Worm (Caenorhabditis elegans) whole organism, early embryonic: Measurements from ENCODE around the gene ugt-65.

Source experiments
- B0310.2 ChIP-seq: sonication (generic microtip); optimal IDR thresholded peaks from 2 replicates; lab custom pipeline; 2016; ENCODE audit warnings: mild to moderate bottlenecking, missing genetic modification characterization, missing compliant biosample characterization
- F13C5.2 ChIP-seq: sonication (generic microtip); optimal IDR thresholded peaks from 2 replicates; lab custom pipeline; 2017; ENCODE audit warnings: mild to moderate bottlenecking, missing genetic modification characterization, inconsistent platforms, missing compliant biosample characterization
- aly-1 ChIP-seq: sonication (generic microtip); optimal IDR thresholded peaks from 2 replicates; lab custom pipeline; 2016; ENCODE audit warnings: missing genetic modification characterization, missing compliant biosample characterization
- ama-1 ChIP-seq: fragments of 150-350 bp; optimal IDR thresholded peaks from 2 replicates; lab custom pipeline; 2014
- ceh-13 ChIP-seq: fragments of 200-800 bp; sonication (Bioruptor generic); optimal IDR thresholded peaks from 2 replicates; lab custom pipeline; 2018; ENCODE audit warnings: mild to moderate bottlenecking, missing genetic modification characterization, missing compliant biosample characterization
- ceh-36 ChIP-seq: sonication (generic microtip); optimal IDR thresholded peaks from 2 replicates; lab custom pipeline; 2016; ENCODE audit warnings: missing genetic modification characterization, inconsistent platforms, missing compliant biosample characterization
- ets-7 ChIP-seq: sonication (generic microtip); optimal IDR thresholded peaks from 2 replicates; lab custom pipeline; 2016; ENCODE audit warnings: missing genotype, missing genetic modification characterization, missing compliant biosample characterization
- flt-1 ChIP-seq: fragments of 200-800 bp; sonication (Bioruptor generic); IDR thresholded peaks from 2 replicates; pipeline ENCODE4 v1.3.6; 2022; ENCODE audit warnings: missing genetic modification characterization, missing compliant biosample characterization
- hmbx-1 ChIP-seq: sonication (generic microtip); optimal IDR thresholded peaks from 2 replicates; lab custom pipeline; 2016; ENCODE audit warnings: mild to moderate bottlenecking, missing genetic modification characterization, missing compliant biosample characterization
- hmg-4 ChIP-seq: fragments of 200-800 bp; sonication (Bioruptor generic); optimal IDR thresholded peaks from 2 replicates; lab custom pipeline; 2018; ENCODE audit warnings: mild to moderate bottlenecking, missing genetic modification characterization, missing compliant biosample characterization
- hnd-1 ChIP-seq: sonication (generic microtip); optimal IDR thresholded peaks from 2 replicates; lab custom pipeline; 2016; ENCODE audit warnings: missing genetic modification characterization, missing compliant biosample characterization
- pes-1 ChIP-seq: fragments of 200-800 bp; sonication (Bioruptor generic); IDR thresholded peaks from 2 replicates; pipeline ENCODE4 v1.3.6; 2022; ENCODE audit warnings: missing genetic modification reagents, missing genetic modification characterization, missing compliant biosample characterization
- scrt-1 ChIP-seq: fragments of 200-800 bp; sonication (Bioruptor generic); IDR thresholded peaks from 2 replicates; pipeline ENCODE4 v1.3.6; 2022; ENCODE audit warnings: missing genetic modification characterization, missing compliant biosample characterization
- sea-1 ChIP-seq: fragments of 200-800 bp; sonication (Bioruptor generic); conservative IDR thresholded peaks from 2 replicates; pipeline ENCODE4 v1.3.6; 2022; ENCODE audit warnings: missing genetic modification characterization, missing compliant biosample characterization
- tbx-11 ChIP-seq: fragments of 200-800 bp; sonication (Bioruptor generic); IDR thresholded peaks from 2 replicates; pipeline ENCODE4 v1.3.6; 2022; ENCODE audit warnings: missing genetic modification characterization, missing compliant biosample characterization
- tbx-37 ChIP-seq: fragments of 200-800 bp; sonication (Bioruptor generic); conservative IDR thresholded peaks from 2 replicates; pipeline ENCODE4 v1.3.6; 2022; ENCODE audit warnings: missing genetic modification reagents, missing genetic modification characterization, missing compliant biosample characterization
- tra-4 ChIP-seq: sonication (generic microtip); optimal IDR thresholded peaks from 2 replicates; lab custom pipeline; 2017; ENCODE audit warnings: missing genetic modification characterization, missing compliant biosample characterization

Gene ugt-65

DNA sequence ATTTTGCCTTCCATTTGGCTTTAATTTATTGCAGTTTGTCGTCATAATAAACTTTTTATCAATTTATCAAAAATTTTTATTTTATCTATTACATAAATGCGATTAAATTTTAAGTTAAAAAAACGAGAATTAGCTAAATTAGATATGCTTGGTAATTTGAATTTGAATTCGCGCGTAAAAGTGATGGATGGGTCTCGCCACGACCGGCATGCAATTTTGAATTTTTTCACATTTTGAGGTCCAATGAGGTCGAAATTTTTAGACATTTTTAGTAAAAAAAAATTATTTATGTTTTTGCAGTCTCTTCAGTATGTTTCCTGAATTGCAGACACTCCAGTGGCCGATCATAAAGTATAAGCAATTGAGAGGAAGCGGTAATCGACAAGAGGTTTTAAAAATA is 11.9 kb upstream of the ugt-65 start, which contains the start of gene dsb-1:
dsb-1 (plus strand) TSS at position 301 of the 400 bp plus-strand sequence.
- TF ChIP-seq tra-4 (tag; lab: Kevin White, UChicago) (no peak), scrt-1 (GFP tag; lab: Robert Waterston, UW) (no peak), ceh-13 (GFP tag; lab: Kevin White, UChicago) (no peak), tbx-37 (GFP tag; lab: Robert Waterston, UW) (no peak), hnd-1 (no peak), hmbx-1 (tag; lab: Kevin White, UChicago) (no peak)

- TF ChIP-seq tbx-11 (GFP tag; lab: Robert Waterston, UW) (no peak), flt-1 (GFP tag; lab: Robert Waterston, UW) (no peak), scrt-1 (GFP tag; lab: Robert Waterston, UW) (no peak), sea-1 (GFP tag; lab: Robert Waterston, UW) (no peak), ceh-36 (tag; lab: Kevin White, UChicago) (no peak)
Measured at ce11 chrIV:12410167-12410566, 10.3 kb upstream of the ugt-65 start, which contains the start of gene acl-13. acl-13 (plus strand) TSS chrIV:12410467.

DNA sequence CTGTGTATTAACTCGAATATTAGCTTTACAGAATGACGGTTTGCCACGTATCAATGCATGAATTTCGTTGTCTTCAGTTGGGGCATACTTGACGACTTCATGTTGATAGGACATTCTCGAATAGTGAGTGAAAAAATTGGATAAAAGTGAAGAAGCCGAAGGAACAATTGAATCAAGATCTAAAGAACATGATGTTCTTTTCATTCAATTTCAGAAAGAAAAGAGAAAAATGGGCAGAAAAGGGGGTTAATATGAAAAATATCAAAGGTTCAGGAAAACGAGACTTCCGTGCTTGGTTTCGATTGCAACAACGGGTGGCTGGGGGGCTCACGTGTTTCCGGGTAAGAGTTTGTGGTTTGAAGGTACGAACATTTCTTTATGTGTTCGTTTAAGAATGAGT is 5.9 kb upstream of the ugt-65 start:
- TF ChIP-seq tbx-37 (GFP tag; lab: Robert Waterston, UW): no peak
- no peak for TF ChIP-seq sea-1 (GFP tag; lab: Robert Waterston, UW)
- no peak for TF ChIP-seq flt-1 (GFP tag; lab: Robert Waterston, UW)
- no peak for TF ChIP-seq tra-4 (tag; lab: Kevin White, UChicago)
- no peak for TF ChIP-seq ceh-36 (tag; lab: Kevin White, UChicago)
- TF ChIP-seq hnd-1: no peak
- no peak for TF ChIP-seq ama-1
- no peak for TF ChIP-seq B0310.2 (tag; lab: Kevin White, UChicago)
- TF ChIP-seq pes-1: no peak
- TF ChIP-seq tbx-11 (GFP tag; lab: Robert Waterston, UW): no peak
- TF ChIP-seq ceh-13 (GFP tag; lab: Kevin White, UChicago): no peak
- TF ChIP-seq aly-1: no peak
- no peak for TF ChIP-seq hmbx-1 (tag; lab: Kevin White, UChicago)
- TF ChIP-seq ets-7 (tag; lab: Kevin White, UChicago): no peak
- TF ChIP-seq F13C5.2 (tag; lab: Kevin White, UChicago): no peak
- no peak for TF ChIP-seq hmg-4
- no peak for TF ChIP-seq scrt-1 (GFP tag; lab: Robert Waterston, UW)

DNA sequence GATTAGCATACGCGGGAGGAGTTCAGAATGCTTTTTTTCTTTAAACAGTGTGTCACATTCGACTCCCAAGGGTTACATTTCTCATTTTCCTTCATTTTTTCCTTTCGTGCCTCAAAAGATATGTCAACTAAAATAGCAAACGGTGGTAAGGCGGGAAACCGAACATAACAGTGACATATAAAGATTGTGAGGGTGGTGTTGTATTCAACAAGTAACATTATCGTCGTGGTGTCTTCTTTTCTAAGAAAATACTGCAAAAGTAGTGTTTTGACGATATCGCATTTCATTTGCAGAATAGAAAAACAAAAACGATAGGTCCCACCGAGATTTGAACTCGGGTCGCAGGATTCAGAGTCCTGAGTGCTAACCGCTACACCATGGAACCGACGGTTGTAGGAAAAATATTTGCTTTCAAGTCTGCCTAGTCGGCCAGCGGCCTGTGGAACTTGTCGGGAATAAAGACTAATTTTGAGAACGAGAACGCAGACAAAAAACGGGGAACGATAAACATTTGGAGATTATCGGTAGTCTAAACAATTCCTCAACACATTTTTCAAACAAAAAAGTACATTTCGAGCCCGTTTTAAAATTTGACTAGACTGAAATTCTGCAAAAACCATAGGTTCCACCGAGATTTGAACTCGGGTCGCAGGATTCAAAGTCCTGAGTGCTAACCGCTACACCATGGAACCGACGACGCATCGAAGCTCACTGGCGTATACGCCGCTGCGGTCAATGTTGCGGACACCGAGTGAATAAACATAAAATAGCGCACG is 3.7 kb upstream of the ugt-65 start:
- TF ChIP-seq pes-1 (peak; percentile 58; the same call in 1 of the 2 replicates), F13C5.2 (tag; lab: Kevin White, UChicago) (no peak), B0310.2 (tag; lab: Kevin White, UChicago) (no peak), ets-7 (tag; lab: Kevin White, UChicago) (no peak), ceh-36 (tag; lab: Kevin White, UChicago) (peak; percentile 29), tbx-37 (GFP tag; lab: Robert Waterston, UW) (peak; percentile 57), aly-1 (no peak), scrt-1 (GFP tag; lab: Robert Waterston, UW) (0 out of 2 replicates have a peak, but pooled peaks have one; percentile 35), hmg-4 (peak; percentile 31), flt-1 (GFP tag; lab: Robert Waterston, UW) (peak; percentile 46; the same call in 1 of the 2 replicates), sea-1 (GFP tag; lab: Robert Waterston, UW) (peak; percentile 60; the same call in 1 of the 2 replicates), hmbx-1 (tag; lab: Kevin White, UChicago) (no peak), tra-4 (tag; lab: Kevin White, UChicago) (no peak), hnd-1 (no peak), tbx-11 (GFP tag; lab: Robert Waterston, UW) (0 out of 2 replicates have a peak, but pooled peaks have one; percentile 45)

- TF ChIP-seq pes-1: peak; percentile 77
- TF ChIP-seq ceh-13 (GFP tag; lab: Kevin White, UChicago): no peak
- TF ChIP-seq tbx-11 (GFP tag; lab: Robert Waterston, UW): no peak
- TF ChIP-seq sea-1 (GFP tag; lab: Robert Waterston, UW): 0 out of 2 replicates have a peak, but pooled peaks have one; percentile 9
- TF ChIP-seq tra-4 (tag; lab: Kevin White, UChicago): no peak
- TF ChIP-seq hmbx-1 (tag; lab: Kevin White, UChicago): no peak
- peak; percentile 43; the same call in 1 of the 2 replicates for TF ChIP-seq flt-1 (GFP tag; lab: Robert Waterston, UW)
- peak; percentile 0 for TF ChIP-seq F13C5.2 (tag; lab: Kevin White, UChicago)
- no peak for TF ChIP-seq hnd-1
- TF ChIP-seq tbx-37 (GFP tag; lab: Robert Waterston, UW): 0 out of 2 replicates have a peak, but pooled peaks have one; percentile 15
- TF ChIP-seq ets-7 (tag; lab: Kevin White, UChicago): no peak
- TF ChIP-seq B0310.2 (tag; lab: Kevin White, UChicago): no peak
- TF ChIP-seq hmg-4: no peak
- TF ChIP-seq ama-1: no peak
- no peak for TF ChIP-seq aly-1
- TF ChIP-seq ceh-36 (tag; lab: Kevin White, UChicago): no peak
- peak; percentile 57; the same call in 1 of the 2 replicates for TF ChIP-seq scrt-1 (GFP tag; lab: Robert Waterston, UW)
Measured at ce11 chrIV:12417536-12418195, 2.8 kb upstream of the ugt-65 start, which contains the start of gene F08G5.3. F08G5.3 (minus strand) TSS chrIV:12417586.

DNA sequence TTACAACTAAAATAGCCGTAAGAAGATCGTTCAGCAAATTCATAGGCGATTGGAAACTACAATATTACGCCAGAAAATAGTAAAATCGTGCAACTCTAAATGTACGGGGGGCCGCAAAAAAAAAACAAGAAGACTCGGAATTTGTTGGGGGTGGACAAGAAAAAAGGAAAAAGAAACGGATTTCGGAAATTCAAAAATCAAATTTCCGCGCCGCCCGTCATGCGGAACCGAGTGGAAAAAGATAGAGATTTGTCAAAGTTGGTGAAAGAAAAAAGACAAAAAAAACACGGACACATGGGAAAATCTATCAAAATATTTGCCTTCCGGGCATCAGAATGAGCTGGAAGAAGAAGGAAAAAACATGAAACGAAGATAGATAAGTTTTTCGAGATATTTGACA is 1.2 kb upstream of the ugt-65 start:
- TF ChIP-seq ama-1: no peak
- TF ChIP-seq F13C5.2 (tag; lab: Kevin White, UChicago): no peak
- no peak for TF ChIP-seq tra-4 (tag; lab: Kevin White, UChicago)
- no peak for TF ChIP-seq tbx-37 (GFP tag; lab: Robert Waterston, UW)
- no peak for TF ChIP-seq sea-1 (GFP tag; lab: Robert Waterston, UW)
- TF ChIP-seq ceh-36 (tag; lab: Kevin White, UChicago): no peak
- TF ChIP-seq ets-7 (tag; lab: Kevin White, UChicago): no peak
- no peak for TF ChIP-seq B0310.2 (tag; lab: Kevin White, UChicago)
- no peak for TF ChIP-seq aly-1
- TF ChIP-seq hnd-1: no peak
- TF ChIP-seq hmg-4: no peak
- no peak for TF ChIP-seq flt-1 (GFP tag; lab: Robert Waterston, UW)
- TF ChIP-seq scrt-1 (GFP tag; lab: Robert Waterston, UW): no peak
- no peak for TF ChIP-seq pes-1
- no peak for TF ChIP-seq hmbx-1 (tag; lab: Kevin White, UChicago)
- TF ChIP-seq ceh-13 (GFP tag; lab: Kevin White, UChicago): no peak
- no peak for TF ChIP-seq tbx-11 (GFP tag; lab: Robert Waterston, UW)
